Worm (Caenorhabditis elegans) whole organism, L4 larva: ENCODE measurements around the gene K11H12.1.

ENCODE experiments used
- ama-1 ChIP-seq: fragments of 150-350 bp; optimal IDR thresholded peaks from 2 replicates; lab custom pipeline; 2014; ENCODE audit warnings: inconsistent platforms, mixed read lengths
- ceh-82 ChIP-seq: sonication (generic microtip); optimal IDR thresholded peaks from 2 replicates; lab custom pipeline; 2017; ENCODE audit warnings: missing biosample characterization, missing genetic modification characterization
- dpl-1 ChIP-seq: fragments of 150-350 bp; optimal IDR thresholded peaks from 2 replicates; lab custom pipeline; 2014; ENCODE audit warnings: missing biosample characterization, missing genetic modification reagents, missing genetic modification characterization
- egl-43 ChIP-seq: fragments of 200-800 bp; sonication (Bioruptor generic); IDR thresholded peaks from 2 replicates; pipeline ENCODE4 v1.3.6; 2022; ENCODE audit warnings: missing genetic modification reagents, missing genetic modification characterization, missing compliant biosample characterization
- hmg-1.1 ChIP-seq: fragments of 200-800 bp; sonication (Bioruptor generic); IDR thresholded peaks from 2 replicates; pipeline ENCODE4 v1.3.6; 2022; ENCODE audit warnings: missing genetic modification reagents, missing genetic modification characterization, missing compliant biosample characterization
- nhr-77 ChIP-seq: fragments of 150-350 bp; optimal IDR thresholded peaks from 2 replicates; lab custom pipeline; 2014; ENCODE audit warnings: missing biosample characterization, missing genetic modification characterization
- zfp-2 ChIP-seq: sonication (generic microtip); optimal IDR thresholded peaks from 2 replicates; lab custom pipeline; 2016; ENCODE audit warnings: mild to moderate bottlenecking, missing genetic modification characterization, missing compliant biosample characterization

ce11 chrIV:604144-604543, 49.1 kb downstream of the K11H12.1 start, which contains the start of gene col-102:
- TF ChIP-seq ama-1 (lab: Kevin White, UChicago) (no peak), hmg-1.1 (GFP tag; lab: Robert Waterston, UW) (no peak), dpl-1 (GFP tag; lab: Kevin White, UChicago) (no peak), nhr-77 (no peak), ceh-82 (tag; lab: Kevin White, UChicago) (no peak), zfp-2 (tag; lab: Kevin White, UChicago) (no peak), egl-43 (GFP tag; lab: Robert Waterston, UW) (no peak)
